Worm (Caenorhabditis elegans) whole organism, midembryonic: Measurements from ENCODE around the gene acr-18.

Experiments
- flt-1 ChIP-seq: fragments of 200-800 bp; sonication (Bioruptor generic); IDR thresholded peaks from 2 replicates; pipeline ENCODE4 v1.3.6; 2022; ENCODE audit warnings: missing genetic modification characterization, missing compliant biosample characterization
- klf-2 ChIP-seq: fragments of 200-800 bp; sonication (Bioruptor generic); conservative IDR thresholded peaks from 2 replicates; pipeline ENCODE4 v1.3.6; 2022; ENCODE audit warnings: missing genetic modification reagents, missing genetic modification characterization, missing compliant biosample characterization
- ztf-23 ChIP-seq: fragments of 200-800 bp; sonication (Bioruptor generic); IDR thresholded peaks from 2 replicates; pipeline ENCODE4 v1.3.6; 2022; ENCODE audit warnings: missing genetic modification reagents, missing genetic modification characterization, missing compliant biosample characterization

ce11 chrV:15575305-15575704, 16.4 kb upstream of the acr-18 start, which contains the start of gene mdt-28:
- TF ChIP-seq flt-1 (GFP tag; lab: Robert Waterston, UW) (no peak), ztf-23 (GFP tag; lab: Robert Waterston, UW) (no peak), klf-2 (GFP tag; lab: Robert Waterston, UW) (no peak)
